Fruit fly (Drosophila melanogaster): ENCODE data around the gene CG4174.
A peak's percentile ranks its signal among the peaks of the same experiment; 100 is the strongest.

Gene CG4174

DNA sequence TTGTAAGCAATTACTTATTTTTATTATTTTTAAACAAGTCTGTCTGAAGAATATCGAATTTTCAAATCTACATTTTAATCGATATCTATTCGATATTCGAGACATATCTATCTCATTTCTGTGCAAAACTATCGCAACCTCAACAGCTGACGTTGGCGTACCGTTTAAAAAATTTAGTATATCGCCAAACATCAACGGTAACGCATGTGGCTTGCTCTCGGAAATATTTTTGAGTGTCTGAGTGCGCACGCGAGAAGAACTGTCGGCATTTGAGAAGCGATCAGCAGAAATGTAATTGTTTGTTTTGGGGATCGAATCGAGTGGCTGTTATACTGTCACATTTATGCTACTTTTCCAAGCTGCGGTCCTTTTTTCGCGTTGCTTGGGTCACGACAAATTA is 8.0 kb upstream of the CG4174 start, which contains the start of gene MYPT-75D (continued):
- TF ChIP-seq CG10274 (GFP tag; optimal IDR thresholded peaks at IDR 0.05) (no peak), CG8388 (GFP tag; optimal IDR thresholded peaks at IDR 0.05) (no peak), ems (GFP tag; optimal IDR thresholded peaks at IDR 0.05) (peak; percentile 14), gfzf (GFP tag; optimal IDR thresholded peaks at IDR 0.05) (peak; percentile 41), lbe (GFP tag; optimal IDR thresholded peaks at IDR 0.05) (peak; percentile 14), CG14014 (GFP tag; IDR thresholded peaks at IDR 0.05) (no peak), CG16779 (GFP tag; IDR thresholded peaks at IDR 0.05) (0 out of 2 replicates have a peak, but pooled peaks have one; percentile 35), CG8924 (tag; optimal IDR thresholded peaks at IDR 0.05) (peak; percentile 56), klu (GFP tag; IDR thresholded peaks at IDR 0.05) (no peak), Max (GFP tag; optimal IDR thresholded peaks at IDR 0.05) (no peak), CG7928 (GFP tag; optimal IDR thresholded peaks at IDR 0.05) (no peak), CG8359 (GFP tag; optimal IDR thresholded peaks at IDR 0.05; ENCODE audit: borderline replicate concordance) (no peak), fd96Cb (tag; optimal IDR thresholded peaks at IDR 0.05) (no peak), CG12219 (GFP tag; optimal IDR thresholded peaks at IDR 0.05) (peak; percentile 32), dan (GFP tag; IDR thresholded peaks at IDR 0.05) (no peak), tll (GFP tag; optimal IDR thresholded peaks at IDR 0.05) (peak in 1 of 2 experiments; percentile 9), CG3847 (GFP tag; IDR thresholded peaks at IDR 0.05) (no peak), Chrac-16 (GFP tag; optimal IDR thresholded peaks at IDR 0.05) (no peak), fd3F (GFP tag; optimal IDR thresholded peaks at IDR 0.05) (no peak), Med (GFP tag) (peak; percentile 93), CG32772 (GFP tag; IDR thresholded peaks at IDR 0.05) (peak; percentile 18), CG10959 (GFP tag; IDR thresholded peaks at IDR 0.05) (no peak), hkb (optimal IDR thresholded peaks at IDR 0.05) (no peak), hkb (GFP tag; IDR thresholded peaks at IDR 0.05) (peak; percentile 11; the same call in 1 of the 2 replicates), CG6813 (GFP tag; optimal IDR thresholded peaks at IDR 0.05) (peak; percentile 27), CG10431 (GFP tag; optimal IDR thresholded peaks at IDR 0.05) (no peak), peb (GFP tag; IDR thresholded peaks at IDR 0.05) (no peak), CG10147 (GFP tag; optimal IDR thresholded peaks at IDR 0.05) (no peak), fd64A (GFP tag; optimal IDR thresholded peaks at IDR 0.05) (no peak), ind (GFP tag; optimal IDR thresholded peaks at IDR 0.05) (no peak), nerfin-1 (tag; optimal IDR thresholded peaks at IDR 0.05) (peak; percentile 67), CG18262 (tag; optimal IDR thresholded peaks at IDR 0.05) (peak; percentile 16), luna (GFP tag; optimal IDR thresholded peaks at IDR 0.05) (peak; percentile 30), vfl (GFP tag; optimal IDR thresholded peaks at IDR 0.05) (no peak), CG30020 (tag; optimal IDR thresholded peaks at IDR 0.05) (peak; percentile 29), Eip74EF (GFP tag; optimal IDR thresholded peaks at IDR 0.05) (peak in 1 of 2 experiments; percentile 19), sob (GFP tag; IDR thresholded peaks at IDR 0.05) (0 out of 2 replicates have a peak, but pooled peaks have one; percentile 33), CG9876 (GFP tag; optimal IDR thresholded peaks at IDR 0.05) (no peak), CG4730 (GFP tag; IDR thresholded peaks at IDR 0.05) (no peak), Sox100B (GFP tag; optimal IDR thresholded peaks at IDR 0.05) (no peak), Sox102F (GFP tag; optimal IDR thresholded peaks at IDR 0.05) (no peak), gsb-n (tag; optimal IDR thresholded peaks at IDR 0.05) (peak; percentile 17), CG10209 (GFP tag; optimal IDR thresholded peaks at IDR 0.05) (no peak), twi (tag; optimal IDR thresholded peaks at IDR 0.05) (peak; percentile 26), CG1792 (GFP tag; optimal IDR thresholded peaks at IDR 0.05) (no peak), cwo (GFP tag; optimal IDR thresholded peaks at IDR 0.05) (peak; percentile 37), crp (GFP tag; optimal IDR thresholded peaks at IDR 0.05) (peak; percentile 57 to 95), D19B (GFP tag; optimal IDR thresholded peaks at IDR 0.05) (no peak), NK7.1 (GFP tag; optimal IDR thresholded peaks at IDR 0.05) (no peak), CG2120 (GFP tag; optimal IDR thresholded peaks at IDR 0.05) (peak; percentile 4), Hr3 (GFP tag; optimal IDR thresholded peaks at IDR 0.05) (no peak)

Data from whole organism, embryonic.